Worm (Caenorhabditis elegans): ENCODE results near the gene F48A11.4.

- TF ChIP-seq ztf-11 (tag; optimal IDR thresholded peaks at IDR 0.05) (no peak), pha-4 (tag; optimal IDR thresholded peaks at IDR 0.05) (no peak), ama-1 (optimal IDR thresholded peaks at IDR 0.05) (no peak), tbx-2 (tag; optimal IDR thresholded peaks at IDR 0.05) (no peak), ztf-4 (tag; optimal IDR thresholded peaks at IDR 0.05) (no peak), nhr-28 (tag; optimal IDR thresholded peaks at IDR 0.05) (no peak), nhr-76 (tag; optimal IDR thresholded peaks at IDR 0.05) (no peak)
These were observed 16.2 kb upstream of the F48A11.4 start, which contains the start of gene Y43H11AL.1 for ce11 chrII:232641-233040.

All from whole organism, L3 larva.